Fruit fly (Drosophila melanogaster): ENCODE measurements around the gene CG17350.

Gene CG17350

dm6 chr2L:19426330-19426781 is 45.6 kb downstream of the CG17350 start, which contains the start of gene Pax (continued):
- no peak for TF ChIP-seq twi (tag; optimal IDR thresholded peaks at IDR 0.05)
- TF ChIP-seq CG13287 (GFP tag; IDR thresholded peaks at IDR 0.05; ENCODE audit: partially characterized antibody) = peak; percentile 98
- no peak for TF ChIP-seq C15 (GFP tag; IDR thresholded peaks at IDR 0.05)
- no peak for TF ChIP-seq sisA (GFP tag; IDR thresholded peaks at IDR 0.05)
- peak; percentile 89 for TF ChIP-seq hb (GFP tag; IDR thresholded peaks at IDR 0.05; ENCODE audit: partially characterized antibody)
- no peak for TF ChIP-seq CG2202 (tag; optimal IDR thresholded peaks at IDR 0.05)
- TF ChIP-seq tx (GFP tag; optimal IDR thresholded peaks at IDR 0.05) = no peak
- no peak for TF ChIP-seq zfh2 (GFP tag; optimal IDR thresholded peaks at IDR 0.05)
- TF ChIP-seq lov (optimal IDR thresholded peaks at IDR 0.05) = no peak
- TF ChIP-seq lov (GFP tag; IDR thresholded peaks at IDR 0.05) = no peak
- peak; percentile 27 for TF ChIP-seq CG17186 (GFP tag; optimal IDR thresholded peaks at IDR 0.05)
- TF ChIP-seq cas (GFP tag; IDR thresholded peaks at IDR 0.05) = no peak
- TF ChIP-seq wor (GFP tag; IDR thresholded peaks at IDR 0.05) = no peak
- TF ChIP-seq CG5953 (GFP tag; IDR thresholded peaks at IDR 0.05) = no peak
- no peak for TF ChIP-seq Pdp1 (GFP tag; optimal IDR thresholded peaks at IDR 0.05)
- TF ChIP-seq CG7372 (GFP tag; IDR thresholded peaks at IDR 0.05) = no peak
- no peak for TF ChIP-seq gsb-n (tag; optimal IDR thresholded peaks at IDR 0.05)
- peak; percentile 60 for TF ChIP-seq CG12659 (GFP tag; optimal IDR thresholded peaks at IDR 0.05)
- no peak for TF ChIP-seq Hr3 (GFP tag; optimal IDR thresholded peaks at IDR 0.05)
- TF ChIP-seq Lhr (GFP tag; optimal IDR thresholded peaks at IDR 0.05) = peak; percentile 18
- peak; percentile 72 for TF ChIP-seq sens (GFP tag)
- TF ChIP-seq CG2199 (GFP tag; IDR thresholded peaks at IDR 0.05) = 0 out of 3 replicates have a peak, but pooled peaks have one; percentile 32
- TF ChIP-seq Bdp1 (GFP tag; optimal IDR thresholded peaks at IDR 0.05) = no peak
- TF ChIP-seq CG30020 (tag; optimal IDR thresholded peaks at IDR 0.05) = no peak
- TF ChIP-seq zen2 (GFP tag; IDR thresholded peaks at IDR 0.05; ENCODE audit: partially characterized antibody) = peak; percentile 94
- peak; percentile 88 for TF ChIP-seq tna (GFP tag; IDR thresholded peaks at IDR 0.05; ENCODE audit: partially characterized antibody)
- TF ChIP-seq CG10321 (GFP tag; IDR thresholded peaks at IDR 0.05) = no peak
- TF ChIP-seq CG17361 (GFP tag; IDR thresholded peaks at IDR 0.05) = no peak
- no peak for TF ChIP-seq hkb (optimal IDR thresholded peaks at IDR 0.05)
- TF ChIP-seq hkb (GFP tag; IDR thresholded peaks at IDR 0.05) = no peak
- TF ChIP-seq NK7.1 (GFP tag; optimal IDR thresholded peaks at IDR 0.05) = no peak
- TF ChIP-seq CkIIα-i1 (GFP tag; IDR thresholded peaks at IDR 0.05) = no peak
- no peak for TF ChIP-seq Ravus (GFP tag; IDR thresholded peaks at IDR 0.05)
- peak; percentile 72 for TF ChIP-seq Nf-YC (tag; optimal IDR thresholded peaks at IDR 0.05)
- TF ChIP-seq CG15073 (GFP tag; optimal IDR thresholded peaks at IDR 0.05) = no peak
- peak; percentile 68 for TF ChIP-seq CG34376 (GFP tag; optimal IDR thresholded peaks at IDR 0.05)
- no peak for TF ChIP-seq CG7271 (tag; optimal IDR thresholded peaks at IDR 0.05)
- no peak for TF ChIP-seq bsh (GFP tag; optimal IDR thresholded peaks at IDR 0.05)
- TF ChIP-seq CG12219 (GFP tag; optimal IDR thresholded peaks at IDR 0.05) = no peak
- peak; percentile 64 for TF ChIP-seq CG15514 (GFP tag; optimal IDR thresholded peaks at IDR 0.05)
- peak; percentile 85 for TF ChIP-seq CG14860 (GFP tag; IDR thresholded peaks at IDR 0.05; ENCODE audit: partially characterized antibody)
- TF ChIP-seq Optix (GFP tag; IDR thresholded peaks at IDR 0.05) = no peak
- TF ChIP-seq Sry-δ (GFP tag; optimal IDR thresholded peaks at IDR 0.05) = peak; percentile 89
- TF ChIP-seq nerfin-1 (tag; optimal IDR thresholded peaks at IDR 0.05) = peak; percentile 11
- TF ChIP-seq HHEX (GFP tag; optimal IDR thresholded peaks at IDR 0.05) = no peak
- TF ChIP-seq Dp (GFP tag; optimal IDR thresholded peaks at IDR 0.05) = peak; percentile 67
- no peak for TF ChIP-seq CG7839 (tag; optimal IDR thresholded peaks at IDR 0.05)
- TF ChIP-seq tio (GFP tag; optimal IDR thresholded peaks at IDR 0.05) = no peak
- no peak for TF ChIP-seq Abd-B (GFP tag; optimal IDR thresholded peaks at IDR 0.05)
- TF ChIP-seq dm (GFP tag; optimal IDR thresholded peaks at IDR 0.05) = no peak
- TF ChIP-seq Opbp (GFP tag; IDR thresholded peaks at IDR 0.05; ENCODE audit: partially characterized antibody) = peak; percentile 92
